Fruit fly (Drosophila melanogaster): Measurements from ENCODE around the gene Nmdmc.

Gene Nmdmc

dm6 chr3R:9030750-9031128 lies 19.6 kb downstream of the Nmdmc start:
- no peak for TF ChIP-seq tll (GFP tag; optimal IDR thresholded peaks at IDR 0.05)
- peak; percentile 19 for TF ChIP-seq exex (tag; optimal IDR thresholded peaks at IDR 0.05)
- TF ChIP-seq croc (GFP tag; conservative IDR thresholded peaks at IDR 0.05), result no peak

dm6 chr3R:9030006-9030749 lies 20.2 kb downstream of the Nmdmc start:
- no peak for TF ChIP-seq wdn (GFP tag; IDR thresholded peaks at IDR 0.05)
- TF ChIP-seq Bteb2 (GFP tag; optimal IDR thresholded peaks at IDR 0.05), result no peak
- TF ChIP-seq sna (GFP tag; IDR thresholded peaks at IDR 0.05; ENCODE audit: partially characterized antibody), result no peak
- TF ChIP-seq Atf3 (GFP tag; optimal IDR thresholded peaks at IDR 0.05), result no peak
- no peak for TF ChIP-seq CG34224 (GFP tag; IDR thresholded peaks at IDR 0.05; ENCODE audit: partially characterized antibody)
- no peak for TF ChIP-seq cwo (GFP tag; optimal IDR thresholded peaks at IDR 0.05)
- TF ChIP-seq CG4730 (GFP tag; IDR thresholded peaks at IDR 0.05), result no peak
- no peak for TF ChIP-seq pan (optimal IDR thresholded peaks at IDR 0.05)
- TF ChIP-seq pan (GFP tag; optimal IDR thresholded peaks at IDR 0.05 in 1 of 2, IDR thresholded peaks at IDR 0.05 in 1 of 2), result no peak
- no peak for TF ChIP-seq CG18476 (GFP tag; optimal IDR thresholded peaks at IDR 0.05)
- TF ChIP-seq pros (GFP tag; optimal IDR thresholded peaks at IDR 0.05), result peak; percentile 39
- no peak for TF ChIP-seq lab (GFP tag; optimal IDR thresholded peaks at IDR 0.05)
- no peak for TF ChIP-seq CG1792 (GFP tag; optimal IDR thresholded peaks at IDR 0.05)
- no peak for TF ChIP-seq CG1602 (GFP tag; optimal IDR thresholded peaks at IDR 0.05)
- TF ChIP-seq CG17612 (GFP tag; IDR thresholded peaks at IDR 0.05), result no peak
- no peak for TF ChIP-seq Dip3 (GFP tag; optimal IDR thresholded peaks at IDR 0.05)
- no peak for TF ChIP-seq Fer3 (tag; optimal IDR thresholded peaks at IDR 0.05)
- no peak for TF ChIP-seq CG11696 (GFP tag; IDR thresholded peaks at IDR 0.05)
- TF ChIP-seq MTF-1 (GFP tag; optimal IDR thresholded peaks at IDR 0.05; ENCODE audit: borderline replicate concordance), result no peak
- TF ChIP-seq CG2120 (GFP tag; optimal IDR thresholded peaks at IDR 0.05), result no peak
- no peak for TF ChIP-seq CG8765 (GFP tag; IDR thresholded peaks at IDR 0.05)
- no peak for TF ChIP-seq sr (GFP tag; IDR thresholded peaks at IDR 0.05)
- TF ChIP-seq Aef1 (GFP tag; IDR thresholded peaks at IDR 0.05), result no peak
- TF ChIP-seq CG10565 (GFP tag; optimal IDR thresholded peaks at IDR 0.05), result no peak
- no peak for TF ChIP-seq Sry-δ (GFP tag; optimal IDR thresholded peaks at IDR 0.05)
- TF ChIP-seq Dfd (GFP tag; optimal IDR thresholded peaks at IDR 0.05), result no peak
- TF ChIP-seq gcm (GFP tag; optimal IDR thresholded peaks at IDR 0.05), result peak; percentile 3
- TF ChIP-seq Six4 (GFP tag; optimal IDR thresholded peaks at IDR 0.05), result no peak
- TF ChIP-seq CG6765 (GFP tag; optimal IDR thresholded peaks at IDR 0.05), result no peak
- no peak for TF ChIP-seq CG11085 (GFP tag; IDR thresholded peaks at IDR 0.05)
- no peak for TF ChIP-seq danr (GFP tag; IDR thresholded peaks at IDR 0.05)
- TF ChIP-seq dpn (GFP tag; optimal IDR thresholded peaks at IDR 0.05), result no peak
- no peak for TF ChIP-seq Gsc (GFP tag; IDR thresholded peaks at IDR 0.05)
- no peak for TF ChIP-seq Xbp1 (GFP tag; optimal IDR thresholded peaks at IDR 0.05)
- no peak for TF ChIP-seq CG11695 (GFP tag; IDR thresholded peaks at IDR 0.05)
- TF ChIP-seq Med (GFP tag), result peak; percentile 64
- no peak for TF ChIP-seq Asciz (GFP tag; optimal IDR thresholded peaks at IDR 0.05)
- TF ChIP-seq scrt (GFP tag; optimal IDR thresholded peaks at IDR 0.05), result no peak
- TF ChIP-seq CG5180 (GFP tag; optimal IDR thresholded peaks at IDR 0.05), result no peak
- TF ChIP-seq ken (GFP tag; IDR thresholded peaks at IDR 0.05), result no peak
- TF ChIP-seq CG12769 (tag; optimal IDR thresholded peaks at IDR 0.05), result peak; percentile 56
- no peak for TF ChIP-seq CG10274 (GFP tag; optimal IDR thresholded peaks at IDR 0.05)
- no peak for TF ChIP-seq CG4404 (GFP tag; IDR thresholded peaks at IDR 0.05)
- peak in 1 of 2 experiments; percentile 95 for TF ChIP-seq tll (GFP tag; optimal IDR thresholded peaks at IDR 0.05)
- TF ChIP-seq seq (GFP tag; IDR thresholded peaks at IDR 0.05), result no peak
- no peak for TF ChIP-seq Elba2 (GFP tag; optimal IDR thresholded peaks at IDR 0.05)
- TF ChIP-seq Drgx (GFP tag; IDR thresholded peaks at IDR 0.05), result no peak

All from whole organism, embryonic.